Worm (Caenorhabditis elegans): Measurements from ENCODE around the gene F58F9.4.

- TF ChIP-seq ref-1 (GFP tag; conservative IDR thresholded peaks at IDR 0.05) (no peak), klf-2 (GFP tag; conservative IDR thresholded peaks at IDR 0.05) (no peak)
Measured at ce11 chrIV:6217066-6217465, 13.8 kb upstream of the F58F9.4 start, which contains the start of gene C49A9.9.
